Fruit fly (Drosophila melanogaster) whole organism, embryonic: ENCODE measurements around the gene CG15221.

Source experiments
- Atf3 ChIP-seq: fragments of 200-800 bp; sonication (Bioruptor generic); optimal IDR thresholded peaks from 3 replicates; lab custom pipeline; 2016; ENCODE audit warnings: missing biosample characterization, missing genetic modification characterization
- Bgb ChIP-seq: fragments of 200-800 bp; sonication (Bioruptor generic); IDR thresholded peaks from 2 replicates; pipeline ENCODE4 v1.3.6; 2022; ENCODE audit warnings: missing biosample characterization, missing genetic modification characterization; ENCODE audit not compliant: partially characterized antibody
- CG10366 ChIP-seq: fragments of 200-800 bp; sonication (Bioruptor generic); IDR thresholded peaks from 2 replicates; pipeline ENCODE4 v1.3.6; 2022; ENCODE audit warnings: missing biosample characterization, missing genetic modification characterization
- CG10431 ChIP-seq: fragments of 200-800 bp; sonication (Bioruptor generic); optimal IDR thresholded peaks from 3 replicates; lab custom pipeline; 2018; ENCODE audit warnings: missing biosample characterization, mild to moderate bottlenecking, missing genetic modification characterization
- CG10462 ChIP-seq: fragments of 200-800 bp; sonication (Bioruptor generic); optimal IDR thresholded peaks from 2 replicates; lab custom pipeline; 2016; ENCODE audit warnings: missing biosample characterization, missing genetic modification characterization
- CG11247 ChIP-seq: fragments of 200-800 bp; sonication (Bioruptor generic); IDR thresholded peaks from 2 replicates; pipeline ENCODE4 v1.3.6; 2022; ENCODE audit warnings: missing biosample characterization, missing genetic modification characterization
- CG13624 ChIP-seq: fragments of 200-800 bp; sonication (Bioruptor generic); optimal IDR thresholded peaks from 2 replicates; lab custom pipeline; 2016; ENCODE audit warnings: missing biosample characterization, missing genetic modification characterization
- CG13894 ChIP-seq: fragments of 200-800 bp; sonication (Bioruptor generic); optimal IDR thresholded peaks from 3 replicates; lab custom pipeline; 2018; ENCODE audit warnings: missing biosample characterization, mild to moderate bottlenecking, missing genetic modification characterization, moderate library complexity
- CG17359 ChIP-seq: fragments of 200-800 bp; sonication (Bioruptor generic); optimal IDR thresholded peaks from 3 replicates; lab custom pipeline; 2018; ENCODE audit warnings: missing biosample characterization, mild to moderate bottlenecking, missing genetic modification characterization, moderate library complexity
- CG17385 ChIP-seq: fragments of 200-800 bp; sonication (Bioruptor generic); optimal IDR thresholded peaks from 3 replicates; lab custom pipeline; 2018; ENCODE audit warnings: missing biosample characterization, mild to moderate bottlenecking, missing genetic modification characterization
- CG18262 ChIP-seq: fragments of 200-800 bp; optimal IDR thresholded peaks from 3 replicates; lab custom pipeline; 2019; ENCODE audit warnings: missing biosample characterization, mild to moderate bottlenecking, missing genetic modification characterization, moderate library complexity
- CG18619 ChIP-seq: fragments of 200-800 bp; sonication (Bioruptor generic); optimal IDR thresholded peaks from 3 replicates; lab custom pipeline; 2017; ENCODE audit warnings: missing biosample characterization, mild to moderate bottlenecking, missing genetic modification characterization
- CG31441 ChIP-seq: fragments of 200-800 bp; sonication (Bioruptor generic); IDR thresholded peaks from 2 replicates; pipeline ENCODE4 v1.3.6; 2022; ENCODE audit warnings: missing biosample characterization, missing genetic modification characterization
- CG34376 ChIP-seq: fragments of 200-800 bp; sonication (Bioruptor generic); optimal IDR thresholded peaks from 2 replicates; lab custom pipeline; 2018; ENCODE audit warnings: missing biosample characterization, mild to moderate bottlenecking, missing genetic modification characterization
- CG6791 ChIP-seq: fragments of 200-800 bp; sonication (Bioruptor generic); IDR thresholded peaks from 3 replicates; pipeline ENCODE4 v1.3.6; 2022; ENCODE audit warnings: missing biosample characterization, missing genetic modification characterization; ENCODE audit not compliant: partially characterized antibody
- CG7556 ChIP-seq: fragments of 200-800 bp; sonication (Bioruptor generic); optimal IDR thresholded peaks from 2 replicates; lab custom pipeline; 2017; ENCODE audit warnings: missing biosample characterization, mild to moderate bottlenecking, missing genetic modification characterization
- CG7928 ChIP-seq: fragments of 200-800 bp; sonication (Bioruptor generic); optimal IDR thresholded peaks from 2 replicates; lab custom pipeline; 2017; ENCODE audit warnings: missing biosample characterization, mild to moderate bottlenecking, missing genetic modification characterization
- Camta ChIP-seq: fragments of 200-800 bp; sonication (Bioruptor generic); optimal IDR thresholded peaks from 2 replicates; lab custom pipeline; 2016; ENCODE audit warnings: missing biosample characterization, missing genetic modification characterization
- HmgZ ChIP-seq: fragments of 200-800 bp; sonication (Bioruptor generic); optimal IDR thresholded peaks from 2 replicates; lab custom pipeline; 2018; ENCODE audit warnings: missing biosample characterization, mild to moderate bottlenecking, missing genetic modification characterization
- Hmx ChIP-seq: fragments of 200-800 bp; sonication (Bioruptor generic); optimal IDR thresholded peaks from 2 replicates; lab custom pipeline; 2016; ENCODE audit warnings: missing biosample characterization, missing genetic modification characterization
- Taf1 ChIP-seq: fragments of 200-800 bp; sonication (Bioruptor generic); IDR thresholded peaks from 2 replicates; pipeline ENCODE4 v1.3.6; 2022; ENCODE audit warnings: missing biosample characterization, missing genetic modification characterization
- Usf ChIP-seq: fragments of 200-800 bp; sonication (Bioruptor generic); optimal IDR thresholded peaks from 2 replicates; lab custom pipeline; 2017; ENCODE audit warnings: missing genotype, missing biosample characterization, missing genetic modification characterization
- Xbp1 ChIP-seq: fragments of 200-800 bp; sonication (Bioruptor generic); optimal IDR thresholded peaks from 3 replicates; lab custom pipeline; 2016; ENCODE audit warnings: missing biosample characterization, mild to moderate bottlenecking, missing genetic modification characterization
- ab ChIP-seq: fragments of 200-800 bp; sonication (Bioruptor generic); optimal IDR thresholded peaks from 2 replicates; lab custom pipeline; 2016; ENCODE audit warnings: missing biosample characterization, missing genetic modification characterization
- aop ChIP-seq: fragments of 200-800 bp; sonication (Bioruptor generic); IDR thresholded peaks from 2 replicates; pipeline ENCODE4 v1.3.6; 2022; ENCODE audit warnings: missing biosample characterization, missing genetic modification characterization
- caup ChIP-seq: fragments of 200-800 bp; sonication (Bioruptor generic); optimal IDR thresholded peaks from 3 replicates; lab custom pipeline; 2017; ENCODE audit warnings: missing biosample characterization, mild to moderate bottlenecking, missing genetic modification characterization, moderate library complexity; ENCODE audit not compliant: severe bottlenecking
- dpn ChIP-seq, 2 experiments: fragments of 200-800 bp; sonication (Bioruptor generic); optimal IDR thresholded peaks; 3 replicates each; lab custom pipeline; 2016; ENCODE audit warnings: missing biosample characterization in 2 of 2, missing genetic modification characterization in 2 of 2
- fd102C ChIP-seq: fragments of 200-800 bp; sonication (Bioruptor generic); optimal IDR thresholded peaks from 2 replicates; lab custom pipeline; 2018; ENCODE audit warnings: missing biosample characterization, mild to moderate bottlenecking, missing genetic modification characterization, moderate library complexity
- fru ChIP-seq: fragments of >200 bp; optimal IDR thresholded peaks from 2 replicates; lab custom pipeline; 2017
- ham ChIP-seq: fragments of 200-800 bp; sonication (Bioruptor generic); IDR thresholded peaks from 2 replicates; pipeline ENCODE4 v1.3.6; 2022; ENCODE audit warnings: missing biosample characterization, missing genetic modification characterization
- hb ChIP-seq: fragments of 200-800 bp; sonication (Bioruptor generic); IDR thresholded peaks from 3 replicates; pipeline ENCODE4 v1.3.6; 2022; ENCODE audit warnings: missing biosample characterization, missing genetic modification characterization; ENCODE audit not compliant: partially characterized antibody
- her ChIP-seq: fragments of 200-800 bp; sonication (Bioruptor generic); optimal IDR thresholded peaks from 2 replicates; lab custom pipeline; 2016; ENCODE audit warnings: missing biosample characterization, missing genetic modification characterization
- jumu ChIP-seq: fragments of 200-800 bp; sonication (Bioruptor generic); optimal IDR thresholded peaks from 3 replicates; lab custom pipeline; 2016; ENCODE audit warnings: missing biosample characterization, missing genetic modification characterization
- lab ChIP-seq: fragments of 200-800 bp; sonication (Bioruptor generic); optimal IDR thresholded peaks from 3 replicates; lab custom pipeline; 2017; ENCODE audit warnings: missing biosample characterization, missing genetic modification characterization, mild to moderate bottlenecking, moderate library complexity, missing genetic modification reagents
- lmd ChIP-seq: fragments of 200-800 bp; sonication (Bioruptor generic); IDR thresholded peaks from 2 replicates; pipeline ENCODE4 v1.3.6; 2022; ENCODE audit warnings: missing biosample characterization, missing genetic modification characterization
- lov ChIP-seq, 2 experiments: fragments of 200-800 bp in 1 of 2; fragments of >200 bp in 1 of 2; sonication (Bioruptor generic) in 1 of 2; IDR thresholded peaks in 1 of 2; optimal IDR thresholded peaks in 1 of 2; 2 replicates in 1 of 2; 3 replicates in 1 of 2; pipeline versions ENCODE4 v1.3.6 to Lab custom; 2017 to 2022; ENCODE audit warnings: missing biosample characterization in 1 of 2, missing genetic modification characterization in 1 of 2
- nerfin-2 ChIP-seq: fragments of 200-800 bp; sonication (Bioruptor generic); IDR thresholded peaks from 2 replicates; pipeline ENCODE4 v1.3.6; 2022; ENCODE audit warnings: missing biosample characterization, missing genetic modification characterization; ENCODE audit not compliant: partially characterized antibody
- pb ChIP-seq: fragments of 200-800 bp; sonication (Bioruptor generic); optimal IDR thresholded peaks from 3 replicates; lab custom pipeline; 2016; ENCODE audit warnings: missing biosample characterization, missing genetic modification characterization
- schlank ChIP-seq: fragments of 200-800 bp; sonication (Bioruptor generic); optimal IDR thresholded peaks from 2 replicates; lab custom pipeline; 2018; ENCODE audit warnings: missing biosample characterization, mild to moderate bottlenecking, missing genetic modification characterization
- sima ChIP-seq: fragments of 200-800 bp; sonication (Bioruptor generic); optimal IDR thresholded peaks from 2 replicates; lab custom pipeline; 2016; ENCODE audit warnings: missing biosample characterization, missing genetic modification characterization
- tll ChIP-seq, 2 experiments: fragments of 200-800 bp in 1 of 2; fragments of >200 bp in 1 of 2; sonication (Bioruptor generic) in 1 of 2; optimal IDR thresholded peaks; 2 replicates each; lab custom pipeline; 2017 to 2019; ENCODE audit warnings: missing biosample characterization in 2 of 2, missing genetic modification characterization in 2 of 2, mild to moderate bottlenecking in 1 of 2, moderate library complexity in 1 of 2
- toy ChIP-seq: fragments of 200-800 bp; sonication (Bioruptor generic); IDR thresholded peaks from 2 replicates; pipeline ENCODE4 v1.3.6; 2022; ENCODE audit warnings: missing biosample characterization, missing genetic modification characterization
- trem ChIP-seq: fragments of 200-800 bp; optimal IDR thresholded peaks from 3 replicates; lab custom pipeline; 2019; ENCODE audit warnings: missing biosample characterization, mild to moderate bottlenecking, missing genetic modification characterization, moderate library complexity
- ttk ChIP-seq: fragments of 200-800 bp; sonication (Bioruptor generic); IDR thresholded peaks from 2 replicates; pipeline ENCODE4 v2.1.2; 2022; ENCODE audit warnings: missing biosample characterization, missing genetic modification characterization
- unc-4 ChIP-seq: fragments of 200-800 bp; sonication (Bioruptor generic); IDR thresholded peaks from 2 replicates; pipeline ENCODE4 v1.3.6; 2022; ENCODE audit warnings: missing biosample characterization, missing genetic modification characterization; ENCODE audit not compliant: partially characterized antibody
- wdn ChIP-seq: fragments of 200-800 bp; sonication (Bioruptor generic); IDR thresholded peaks from 2 replicates; pipeline ENCODE4 v1.3.6; 2022; ENCODE audit warnings: missing biosample characterization, missing genetic modification characterization
- zen ChIP-seq: fragments of 200-800 bp; sonication (Bioruptor generic); optimal IDR thresholded peaks from 3 replicates; lab custom pipeline; 2018; ENCODE audit warnings: missing biosample characterization, mild to moderate bottlenecking, missing genetic modification characterization, moderate library complexity
- zfh1 ChIP-seq: fragments of 200-800 bp; sonication (Bioruptor generic); IDR thresholded peaks from 3 replicates; pipeline ENCODE4 v1.3.6; 2022; ENCODE audit warnings: missing biosample characterization, missing genetic modification characterization

Gene CG15221

dm6 chrX:11715937-11716730 lies 7.9 kb upstream of the CG15221 start (continued):
- TF ChIP-seq jumu (GFP tag; lab: Kevin White, UChicago) (peak; percentile 72), schlank (tag; lab: Kevin White, UChicago) (peak; percentile 62), wdn (peak; percentile 75), ab (GFP tag; lab: Kevin White, UChicago) (peak; percentile 38), CG31441 (GFP tag; lab: Robert Waterston, UW) (peak; percentile 85), CG11247 (peak; percentile 61), CG10431 (peak; percentile 33), ttk (GFP tag; lab: Robert Waterston, UW) (peak; percentile 72), lab (GFP tag; lab: Kevin White, UChicago) (peak; percentile 91), Xbp1 (GFP tag; lab: Kevin White, UChicago) (peak; percentile 88), zfh1 (GFP tag; lab: Robert Waterston, UW) (peak; percentile 67), lmd (GFP tag; lab: Robert Waterston, UW) (peak; percentile 91), tll (GFP tag; optimal IDR thresholded peaks at IDR 0.05; lab: Kevin White, UChicago) (no peak), sima (GFP tag; lab: Kevin White, UChicago) (peak; percentile 61), CG10366 (peak; percentile 61), HmgZ (peak; percentile 87), Taf1 (GFP tag; lab: Robert Waterston, UW) (no peak; the same call in 1 of the 2 replicates), CG17385 (peak; percentile 87), CG13894 (peak; percentile 58), zen (peak; percentile 85), CG7928 (GFP tag; lab: Kevin White, UChicago) (peak; percentile 13), hb (GFP tag; lab: Robert Waterston, UW) (peak; percentile 54; the same call in 1 of the 3 replicates), CG18262 (tag; lab: Kevin White, UChicago) (peak; percentile 93), Usf (GFP tag; lab: Kevin White, UChicago) (peak; percentile 83), dpn (GFP tag; optimal IDR thresholded peaks at IDR 0.05; lab: Kevin White, UChicago) (peak; percentile 79 to 91), ham (peak; percentile 74), Bgb (peak; percentile 51), unc-4 (GFP tag; lab: Robert Waterston, UW) (peak; percentile 72), trem (tag; lab: Kevin White, UChicago) (peak; percentile 74), CG13624 (GFP tag; lab: Kevin White, UChicago) (peak; percentile 95), pb (peak; percentile 81), fru (lab: Kevin White, UChicago) (peak; percentile 6), lov (optimal IDR thresholded peaks at IDR 0.05; lab: Kevin White, UChicago) (no peak), lov (GFP tag; IDR thresholded peaks at IDR 0.05; lab: Robert Waterston, UW) (0 out of 3 replicates have a peak, but pooled peaks have one; percentile 35), caup (GFP tag; lab: Kevin White, UChicago) (peak; percentile 86), nerfin-2 (GFP tag; lab: Robert Waterston, UW) (peak; percentile 11; the same call in 1 of the 2 replicates), CG7556 (peak; percentile 89), Camta (GFP tag; lab: Kevin White, UChicago) (peak; percentile 84), her (peak; percentile 63), Hmx (GFP tag; lab: Kevin White, UChicago) (peak; percentile 79), CG10462 (GFP tag; lab: Kevin White, UChicago) (peak; percentile 68), CG6791 (peak; percentile 72), CG18619 (GFP tag; lab: Kevin White, UChicago) (peak; percentile 89), aop (GFP tag; lab: Robert Waterston, UW) (no peak), Atf3 (GFP tag; lab: Kevin White, UChicago) (peak; percentile 61), toy (peak; percentile 51; the same call in 1 of the 2 replicates), CG34376 (GFP tag; lab: Kevin White, UChicago) (peak; percentile 71), fd102C (GFP tag; lab: Kevin White, UChicago) (no peak), CG17359 (tag; lab: Kevin White, UChicago) (peak; percentile 89)
